Fruit fly (Drosophila melanogaster) whole organism, embryonic: ENCODE measurements around the gene Cpr67Fb.

Experiments
- ATbp ChIP-seq: fragments of 200-800 bp; sonication (Bioruptor generic); optimal IDR thresholded peaks from 2 replicates; lab custom pipeline; 2017; ENCODE audit warnings: missing biosample characterization, mild to moderate bottlenecking, missing genetic modification characterization, missing genetic modification reagents
- Antp ChIP-seq: fragments of 200-800 bp; sonication (Bioruptor generic); optimal IDR thresholded peaks from 3 replicates; lab custom pipeline; 2016; ENCODE audit warnings: missing biosample characterization, missing genetic modification characterization
- Atf6 ChIP-seq: fragments of 200-800 bp; sonication (Bioruptor generic); IDR thresholded peaks from 2 replicates; pipeline ENCODE4 v1.3.6; 2022; ENCODE audit warnings: missing biosample characterization, missing genetic modification characterization
- BEAF-32 ChIP-seq: fragments of 200-800 bp; sonication (Bioruptor generic); optimal IDR thresholded peaks from 3 replicates; lab custom pipeline; 2017; ENCODE audit warnings: missing biosample characterization, missing genetic modification characterization, mild to moderate bottlenecking, moderate library complexity, missing genetic modification reagents
- C15 ChIP-seq: fragments of 200-800 bp; sonication (Bioruptor generic); IDR thresholded peaks from 3 replicates; pipeline ENCODE4 v1.3.6; 2022; ENCODE audit warnings: missing biosample characterization, missing genetic modification characterization
- CG1024 ChIP-seq: fragments of 200-800 bp; sonication (Bioruptor generic); IDR thresholded peaks from 2 replicates; pipeline ENCODE4 v1.3.6; 2022; ENCODE audit warnings: missing biosample characterization, missing genetic modification characterization
- CG11456 ChIP-seq: fragments of 200-800 bp; sonication (Bioruptor generic); IDR thresholded peaks from 3 replicates; pipeline ENCODE4 v1.3.6; 2022; ENCODE audit warnings: missing biosample characterization, missing genetic modification characterization
- CG11695 ChIP-seq: fragments of 200-800 bp; sonication (Bioruptor generic); IDR thresholded peaks from 3 replicates; pipeline ENCODE4 v1.3.6; 2022; ENCODE audit warnings: missing biosample characterization, missing genetic modification characterization
- CG12071 ChIP-seq: fragments of 200-800 bp; sonication (Bioruptor generic); optimal IDR thresholded peaks from 3 replicates; lab custom pipeline; 2018; ENCODE audit warnings: missing biosample characterization, mild to moderate bottlenecking, missing genetic modification characterization
- CG12219 ChIP-seq: fragments of 200-800 bp; sonication (Bioruptor generic); optimal IDR thresholded peaks from 3 replicates; lab custom pipeline; 2018; ENCODE audit warnings: missing biosample characterization, mild to moderate bottlenecking, missing genetic modification characterization
- CG13624 ChIP-seq: fragments of 200-800 bp; sonication (Bioruptor generic); optimal IDR thresholded peaks from 2 replicates; lab custom pipeline; 2016; ENCODE audit warnings: missing biosample characterization, missing genetic modification characterization
- CG15269 ChIP-seq: fragments of 200-800 bp; sonication (Bioruptor generic); optimal IDR thresholded peaks from 2 replicates; lab custom pipeline; 2018; ENCODE audit warnings: missing biosample characterization, mild to moderate bottlenecking, missing genetic modification characterization, moderate library complexity
- CG15514 ChIP-seq: fragments of 200-800 bp; sonication (Bioruptor generic); optimal IDR thresholded peaks from 3 replicates; lab custom pipeline; 2017; ENCODE audit warnings: missing biosample characterization, missing genetic modification characterization, mild to moderate bottlenecking, moderate library complexity, missing genetic modification reagents
- CG16813 ChIP-seq: fragments of 200-800 bp; sonication (Bioruptor generic); IDR thresholded peaks from 3 replicates; pipeline ENCODE4 v1.3.6; 2022; ENCODE audit warnings: missing biosample characterization, missing genetic modification characterization; ENCODE audit not compliant: partially characterized antibody
- CG31365 ChIP-seq: fragments of 200-800 bp; sonication (Bioruptor generic); optimal IDR thresholded peaks from 2 replicates; lab custom pipeline; 2018; ENCODE audit warnings: missing biosample characterization, mild to moderate bottlenecking, missing genetic modification characterization
- CG6272 ChIP-seq: fragments of 200-800 bp; sonication (Bioruptor generic); IDR thresholded peaks from 2 replicates; pipeline ENCODE4 v1.3.6; 2022; ENCODE audit warnings: missing biosample characterization, missing genetic modification characterization
- CG6689 ChIP-seq: fragments of 200-800 bp; sonication (Bioruptor generic); IDR thresholded peaks from 2 replicates; pipeline ENCODE4 v1.3.6; 2022; ENCODE audit warnings: missing biosample characterization, missing genetic modification characterization
- CG7786 ChIP-seq: fragments of 200-800 bp; sonication (Bioruptor generic); optimal IDR thresholded peaks from 2 replicates; lab custom pipeline; 2016; ENCODE audit warnings: missing biosample characterization, missing genetic modification characterization
- CG8478 ChIP-seq: fragments of >200 bp; optimal IDR thresholded peaks from 2 replicates; lab custom pipeline; 2018
- CG9215 ChIP-seq: fragments of 200-800 bp; sonication (Bioruptor generic); IDR thresholded peaks from 2 replicates; pipeline ENCODE4 v1.3.6; 2022; ENCODE audit warnings: missing biosample characterization, missing genetic modification characterization
- CG9876 ChIP-seq: fragments of 200-800 bp; sonication (Bioruptor generic); optimal IDR thresholded peaks from 2 replicates; lab custom pipeline; 2016; ENCODE audit warnings: missing biosample characterization, missing genetic modification characterization
- CkIIα-i1 ChIP-seq: fragments of 200-800 bp; sonication (Bioruptor generic); IDR thresholded peaks from 2 replicates; pipeline ENCODE4 v1.3.6; 2022; ENCODE audit warnings: missing biosample characterization, missing genetic modification characterization
- CoRest ChIP-seq: fragments of 200-800 bp; sonication (Bioruptor generic); optimal IDR thresholded peaks from 3 replicates; lab custom pipeline; 2018; ENCODE audit warnings: missing biosample characterization, mild to moderate bottlenecking, missing genetic modification characterization, moderate library complexity
- D ChIP-seq, 2 experiments: fragments of 200-800 bp in 1 of 2; fragments of >200 bp in 1 of 2; sonication (Bioruptor generic) in 1 of 2; optimal IDR thresholded peaks; 2 replicates in 1 of 2; 3 replicates in 1 of 2; lab custom pipeline; 2017; ENCODE audit warnings: mild to moderate bottlenecking in 1 of 2, missing biosample characterization in 1 of 2, missing genetic modification characterization in 1 of 2, missing genetic modification reagents in 1 of 2
- D19A ChIP-seq: fragments of 200-800 bp; optimal IDR thresholded peaks from 3 replicates; lab custom pipeline; 2019; ENCODE audit warnings: missing biosample characterization, mild to moderate bottlenecking, missing genetic modification characterization, moderate library complexity
- Dad ChIP-seq: fragments of 200-800 bp; sonication (Bioruptor generic); optimal IDR thresholded peaks from 3 replicates; lab custom pipeline; 2016; ENCODE audit warnings: missing biosample characterization, missing genetic modification characterization
- Dref ChIP-seq: fragments of 200-800 bp; sonication (Bioruptor generic); IDR thresholded peaks from 2 replicates; pipeline ENCODE4 v1.3.6; 2022; ENCODE audit warnings: missing biosample characterization, missing genetic modification characterization
- Elba2 ChIP-seq: fragments of 200-800 bp; sonication (Bioruptor generic); optimal IDR thresholded peaks from 3 replicates; lab custom pipeline; 2016; ENCODE audit warnings: missing biosample characterization, missing genetic modification characterization
- H2.0 ChIP-seq: fragments of 200-800 bp; sonication (Bioruptor generic); IDR thresholded peaks from 2 replicates; pipeline ENCODE4 v1.3.6; 2022; ENCODE audit warnings: missing biosample characterization, missing genetic modification characterization
- MBD-R2 ChIP-seq: fragments of 200-800 bp; sonication (Bioruptor generic); IDR thresholded peaks from 2 replicates; pipeline ENCODE4 v1.3.6; 2022; ENCODE audit warnings: missing biosample characterization, missing genetic modification characterization
- NfI ChIP-seq: fragments of 200-800 bp; sonication (Bioruptor generic); optimal IDR thresholded peaks from 3 replicates; lab custom pipeline; 2018; ENCODE audit warnings: missing biosample characterization, mild to moderate bottlenecking, missing genetic modification characterization, moderate library complexity
- Optix ChIP-seq: fragments of 200-800 bp; sonication (Bioruptor generic); IDR thresholded peaks from 3 replicates; pipeline ENCODE4 v1.3.6; 2022; ENCODE audit warnings: missing biosample characterization, missing genetic modification characterization
- Poxn ChIP-seq: fragments of 200-800 bp; sonication (Bioruptor generic); IDR thresholded peaks from 2 replicates; pipeline ENCODE4 v1.3.6; 2022; ENCODE audit warnings: missing biosample characterization, missing genetic modification characterization
- Sry-δ ChIP-seq: fragments of 200-800 bp; sonication (Bioruptor generic); optimal IDR thresholded peaks from 2 replicates; lab custom pipeline; 2016; ENCODE audit warnings: missing biosample characterization, missing genetic modification characterization
- Trl ChIP-seq, 3 experiments: fragments of >200 bp in 2 of 3; fragments of 200-800 bp in 1 of 3; sonication (Bioruptor generic) in 1 of 3; optimal IDR thresholded peaks; 2 replicates in 1 of 3; 3 replicates in 2 of 3; lab custom pipeline; 2016 to 2017; ENCODE audit warnings: missing biosample characterization in 1 of 3, missing genetic modification characterization in 1 of 3
- Vsx1 ChIP-seq: fragments of 200-800 bp; sonication (Bioruptor generic); optimal IDR thresholded peaks from 2 replicates; lab custom pipeline; 2017; ENCODE audit warnings: missing biosample characterization, mild to moderate bottlenecking, missing genetic modification characterization, missing genetic modification reagents
- Xrp1 ChIP-seq: fragments of 200-800 bp; sonication (Bioruptor generic); IDR thresholded peaks from 2 replicates; pipeline ENCODE4 v1.3.6; 2022; ENCODE audit warnings: missing biosample characterization, missing genetic modification characterization
- ara ChIP-seq: fragments of 200-800 bp; sonication (Bioruptor generic); IDR thresholded peaks from 2 replicates; pipeline ENCODE4 v1.3.6; 2022; ENCODE audit warnings: missing biosample characterization, missing genetic modification characterization
- exex ChIP-seq: fragments of 200-800 bp; sonication (Bioruptor generic); optimal IDR thresholded peaks from 4 replicates; lab custom pipeline; 2018; ENCODE audit warnings: missing biosample characterization, mild to moderate bottlenecking, missing genetic modification characterization, moderate library complexity
- gro ChIP-seq: fragments of 200-800 bp; sonication (Bioruptor generic); optimal IDR thresholded peaks from 2 replicates; lab custom pipeline; 2016; ENCODE audit warnings: missing biosample characterization, missing genetic modification characterization
- jigr1 ChIP-seq: fragments of 200-800 bp; sonication (Bioruptor generic); IDR thresholded peaks from 3 replicates; pipeline ENCODE4 v1.3.6; 2022; ENCODE audit warnings: missing biosample characterization, missing genetic modification characterization
- kni ChIP-seq: fragments of 200-800 bp; sonication (Bioruptor generic); optimal IDR thresholded peaks from 3 replicates; lab custom pipeline; 2017; ENCODE audit warnings: mild to moderate bottlenecking, missing biosample characterization, missing genetic modification reagents, missing genetic modification characterization
- odd ChIP-seq: fragments of 200-800 bp; sonication (Bioruptor generic); optimal IDR thresholded peaks from 2 replicates; lab custom pipeline; 2017; ENCODE audit warnings: missing biosample characterization, mild to moderate bottlenecking, missing genetic modification characterization
- otp ChIP-seq: fragments of 200-800 bp; sonication (Bioruptor generic); IDR thresholded peaks from 3 replicates; pipeline ENCODE4, ENCODE4 v1.3.6; 2022; ENCODE audit warnings: missing biosample characterization, missing genetic modification characterization
- p53 ChIP-seq: fragments of 200-800 bp; sonication (Bioruptor generic); optimal IDR thresholded peaks from 2 replicates; lab custom pipeline; 2016; ENCODE audit warnings: missing biosample characterization, missing genetic modification characterization
- peb ChIP-seq: fragments of 200-800 bp; sonication (Bioruptor generic); IDR thresholded peaks from 2 replicates; pipeline ENCODE4 v1.3.6; 2022; ENCODE audit warnings: missing biosample characterization, missing genetic modification characterization
- pzg ChIP-seq: fragments of 200-800 bp; sonication (Bioruptor generic); optimal IDR thresholded peaks from 3 replicates; lab custom pipeline; 2018; ENCODE audit warnings: missing biosample characterization, mild to moderate bottlenecking, missing genetic modification characterization, moderate library complexity
- sens-2 ChIP-seq: fragments of 200-800 bp; sonication (Bioruptor generic); IDR thresholded peaks from 2 replicates; pipeline ENCODE4 v1.3.6; 2022; ENCODE audit warnings: missing biosample characterization, missing genetic modification characterization
- so ChIP-seq: fragments of 200-800 bp; sonication (Bioruptor generic); IDR thresholded peaks from 3 replicates; pipeline ENCODE4 v1.3.6; 2022; ENCODE audit warnings: missing biosample characterization, missing genetic modification characterization
- vfl ChIP-seq: fragments of 200-800 bp; sonication (Bioruptor generic); optimal IDR thresholded peaks from 2 replicates; lab custom pipeline; 2016; ENCODE audit warnings: missing biosample characterization, missing genetic modification characterization
- vvl ChIP-seq: fragments of 200-800 bp; sonication (Bioruptor generic); IDR thresholded peaks from 2 replicates; pipeline ENCODE4 v1.3.6; 2022; ENCODE audit warnings: missing biosample characterization, missing genetic modification characterization

The Cpr67Fb gene

dm6 chr3L:10856534-10857030 is 37.4 kb upstream of the Cpr67Fb start (continued):
- TF ChIP-seq BEAF-32 (GFP tag; lab: Kevin White, UChicago) (peak; percentile 2), CG16813 (GFP tag; lab: Robert Waterston, UW) (0 out of 3 replicates have a peak, but pooled peaks have one; percentile 13), Sry-δ (GFP tag; lab: Kevin White, UChicago) (peak; percentile 22), CG12219 (GFP tag; lab: Kevin White, UChicago) (no peak), Dref (GFP tag; lab: Robert Waterston, UW) (no peak), CG15514 (GFP tag; lab: Kevin White, UChicago) (peak; percentile 15), CG7786 (peak; percentile 12), sens-2 (GFP tag; lab: Robert Waterston, UW) (no peak), Trl (optimal IDR thresholded peaks at IDR 0.05; lab: Kevin White, UChicago) (peak; percentile 96 to 99), Trl (GFP tag; optimal IDR thresholded peaks at IDR 0.05; lab: Kevin White, UChicago) (peak; percentile 76), otp (0 out of 3 replicates have a peak, but pooled peaks have one; percentile 60), NfI (GFP tag; lab: Kevin White, UChicago) (peak; percentile 15), CG8478 (lab: Kevin White, UChicago) (peak; percentile 99), so (GFP tag; lab: Robert Waterston, UW) (peak; percentile 88; the same call in 2 of the 3 replicates), CG1024 (GFP tag; lab: Robert Waterston, UW) (0 out of 2 replicates have a peak, but pooled peaks have one; percentile 19), CG13624 (GFP tag; lab: Kevin White, UChicago) (peak; percentile 66), Xrp1 (GFP tag; lab: Robert Waterston, UW) (no peak), CG6272 (no peak), CkIIα-i1 (no peak), Atf6 (GFP tag; lab: Robert Waterston, UW) (no peak), CG9876 (GFP tag; lab: Kevin White, UChicago) (peak; percentile 0), jigr1 (GFP tag; lab: Robert Waterston, UW) (no peak), gro (peak; percentile 94), CG11456 (GFP tag; lab: Robert Waterston, UW) (no peak), CoRest (tag; lab: Kevin White, UChicago) (peak; percentile 62), CG9215 (GFP tag; lab: Robert Waterston, UW) (no peak), H2.0 (GFP tag; lab: Robert Waterston, UW) (no peak), CG31365 (tag; lab: Kevin White, UChicago) (peak; percentile 4), pzg (GFP tag; lab: Kevin White, UChicago) (no peak), Dad (GFP tag; lab: Kevin White, UChicago) (peak; percentile 19), Vsx1 (GFP tag; lab: Kevin White, UChicago) (peak; percentile 51), p53 (peak; percentile 54), CG12071 (GFP tag; lab: Kevin White, UChicago) (peak; percentile 46), CG11695 (no peak), D (optimal IDR thresholded peaks at IDR 0.05; lab: Kevin White, UChicago) (peak; percentile 79), D (GFP tag; optimal IDR thresholded peaks at IDR 0.05; lab: Kevin White, UChicago) (peak; percentile 62), exex (peak; percentile 71), Antp (no peak), Optix (no peak), CG15269 (tag; lab: Kevin White, UChicago) (no peak), vfl (GFP tag; lab: Kevin White, UChicago) (no peak), vvl (GFP tag; lab: Robert Waterston, UW) (peak; percentile 88), C15 (GFP tag; lab: Robert Waterston, UW) (no peak), Elba2 (GFP tag; lab: Kevin White, UChicago) (no peak), MBD-R2 (GFP tag; lab: Robert Waterston, UW) (peak; percentile 34; the same call in 1 of the 2 replicates), D19A (tag; lab: Kevin White, UChicago) (peak; percentile 71), CG6689 (GFP tag; lab: Robert Waterston, UW) (no peak), kni (GFP tag; lab: Kevin White, UChicago) (peak; percentile 90), Poxn (GFP tag; lab: Robert Waterston, UW) (no peak), ara (GFP tag; lab: Robert Waterston, UW) (no peak), odd (GFP tag; lab: Kevin White, UChicago) (peak; percentile 36), ATbp (GFP tag; lab: Kevin White, UChicago) (peak; percentile 54), peb (GFP tag; lab: Robert Waterston, UW) (no peak)
